Worm (Caenorhabditis elegans) whole organism, early embryonic: ENCODE results near the gene F19C6.4.

ENCODE experiments used
- B0310.2 ChIP-seq: sonication (generic microtip); optimal IDR thresholded peaks from 2 replicates; lab custom pipeline; 2016; ENCODE audit warnings: mild to moderate bottlenecking, missing genetic modification characterization, missing compliant biosample characterization
- F13C5.2 ChIP-seq: sonication (generic microtip); optimal IDR thresholded peaks from 2 replicates; lab custom pipeline; 2017; ENCODE audit warnings: mild to moderate bottlenecking, missing genetic modification characterization, inconsistent platforms, missing compliant biosample characterization
- aly-1 ChIP-seq: sonication (generic microtip); optimal IDR thresholded peaks from 2 replicates; lab custom pipeline; 2016; ENCODE audit warnings: missing genetic modification characterization, missing compliant biosample characterization
- ama-1 ChIP-seq: fragments of 150-350 bp; optimal IDR thresholded peaks from 2 replicates; lab custom pipeline; 2014
- ceh-36 ChIP-seq: sonication (generic microtip); optimal IDR thresholded peaks from 2 replicates; lab custom pipeline; 2016; ENCODE audit warnings: missing genetic modification characterization, inconsistent platforms, missing compliant biosample characterization
- ets-7 ChIP-seq: sonication (generic microtip); optimal IDR thresholded peaks from 2 replicates; lab custom pipeline; 2016; ENCODE audit warnings: missing genotype, missing genetic modification characterization, missing compliant biosample characterization
- hmbx-1 ChIP-seq: sonication (generic microtip); optimal IDR thresholded peaks from 2 replicates; lab custom pipeline; 2016; ENCODE audit warnings: mild to moderate bottlenecking, missing genetic modification characterization, missing compliant biosample characterization
- hmg-4 ChIP-seq: fragments of 200-800 bp; sonication (Bioruptor generic); optimal IDR thresholded peaks from 2 replicates; lab custom pipeline; 2018; ENCODE audit warnings: mild to moderate bottlenecking, missing genetic modification characterization, missing compliant biosample characterization
- hnd-1 ChIP-seq: sonication (generic microtip); optimal IDR thresholded peaks from 2 replicates; lab custom pipeline; 2016; ENCODE audit warnings: missing genetic modification characterization, missing compliant biosample characterization
- pes-1 ChIP-seq: fragments of 200-800 bp; sonication (Bioruptor generic); IDR thresholded peaks from 2 replicates; pipeline ENCODE4 v1.3.6; 2022; ENCODE audit warnings: missing genetic modification reagents, missing genetic modification characterization, missing compliant biosample characterization
- scrt-1 ChIP-seq: fragments of 200-800 bp; sonication (Bioruptor generic); IDR thresholded peaks from 2 replicates; pipeline ENCODE4 v1.3.6; 2022; ENCODE audit warnings: missing genetic modification characterization, missing compliant biosample characterization
- sea-1 ChIP-seq: fragments of 200-800 bp; sonication (Bioruptor generic); conservative IDR thresholded peaks from 2 replicates; pipeline ENCODE4 v1.3.6; 2022; ENCODE audit warnings: missing genetic modification characterization, missing compliant biosample characterization
- tbx-37 ChIP-seq: fragments of 200-800 bp; sonication (Bioruptor generic); conservative IDR thresholded peaks from 2 replicates; pipeline ENCODE4 v1.3.6; 2022; ENCODE audit warnings: missing genetic modification reagents, missing genetic modification characterization, missing compliant biosample characterization
- tra-4 ChIP-seq: sonication (generic microtip); optimal IDR thresholded peaks from 2 replicates; lab custom pipeline; 2017; ENCODE audit warnings: missing genetic modification characterization, missing compliant biosample characterization

ce11 chrX:10049160-10049559, 31.3 kb upstream of the F19C6.4 start, which contains the start of gene gnrr-3:
- TF ChIP-seq hnd-1: no peak
- no peak for TF ChIP-seq B0310.2 (tag; lab: Kevin White, UChicago)
- TF ChIP-seq F13C5.2 (tag; lab: Kevin White, UChicago): no peak
- no peak for TF ChIP-seq ama-1 (lab: Kevin White, UChicago)
- TF ChIP-seq pes-1 (GFP tag; lab: Robert Waterston, UW): no peak
- no peak for TF ChIP-seq tra-4
- TF ChIP-seq hmg-4 (GFP tag; lab: Kevin White, UChicago): no peak
- no peak for TF ChIP-seq tbx-37 (GFP tag; lab: Robert Waterston, UW)
- no peak for TF ChIP-seq ceh-36 (tag; lab: Kevin White, UChicago)
- TF ChIP-seq hmbx-1 (tag; lab: Kevin White, UChicago): no peak
- no peak for TF ChIP-seq scrt-1 (GFP tag; lab: Robert Waterston, UW)
- no peak for TF ChIP-seq sea-1 (GFP tag; lab: Robert Waterston, UW)
- TF ChIP-seq ets-7: no peak
- no peak for TF ChIP-seq aly-1 (tag; lab: Kevin White, UChicago)
